Fruit fly (Drosophila melanogaster) whole organism, prepupa: ENCODE data around the gene milt.

Source experiments
- Blimp-1 ChIP-seq: fragments of 200-800 bp; sonication (Bioruptor generic); optimal IDR thresholded peaks from 3 replicates; lab custom pipeline; 2017; ENCODE audit warnings: missing biosample characterization, missing genetic modification characterization, mild to moderate bottlenecking, moderate library complexity, missing genetic modification reagents
- OdsH ChIP-seq: fragments of 200-800 bp; sonication (Bioruptor generic); optimal IDR thresholded peaks from 3 replicates; lab custom pipeline; 2016; ENCODE audit warnings: missing biosample characterization, missing genetic modification characterization
- Sox15 ChIP-seq: fragments of 200-800 bp; sonication (Bioruptor generic); optimal IDR thresholded peaks from 3 replicates; lab custom pipeline; 2016; ENCODE audit warnings: missing biosample characterization, missing genetic modification characterization
- acj6 ChIP-seq: fragments of 200-800 bp; sonication (Bioruptor generic); optimal IDR thresholded peaks from 3 replicates; lab custom pipeline; 2016; ENCODE audit warnings: missing biosample characterization, missing genetic modification characterization
- lz ChIP-seq: fragments of 200-800 bp; sonication (Bioruptor generic); optimal IDR thresholded peaks from 3 replicates; lab custom pipeline; 2016; ENCODE audit warnings: missing biosample characterization, missing genetic modification characterization

dm6 chr2L:7013157-7013556 is 24.5 kb upstream of the milt start, which contains the start of gene CG43322:
- TF ChIP-seq lz (GFP tag; lab: Kevin White, UChicago) (no peak), acj6 (no peak), OdsH (GFP tag; lab: Kevin White, UChicago) (no peak), Blimp-1 (GFP tag; lab: Kevin White, UChicago) (no peak), Sox15 (no peak)
